Fruit fly (Drosophila melanogaster): ENCODE results near the gene p130CAS.

p130CAS gene

dm6 chr3L:127450-127849, 25.2 kb upstream of the p130CAS start (continued):
- TF ChIP-seq CG8089 (GFP tag; optimal IDR thresholded peaks at IDR 0.05) (no peak), aop (GFP tag; IDR thresholded peaks at IDR 0.05) (no peak), CG12071 (GFP tag; optimal IDR thresholded peaks at IDR 0.05) (no peak), Jarid2 (GFP tag; optimal IDR thresholded peaks at IDR 0.05) (no peak), so (GFP tag; IDR thresholded peaks at IDR 0.05) (no peak)

dm6 chr3L:128295-129117, 24.2 kb upstream of the p130CAS start:
- TF ChIP-seq tgo (GFP tag; IDR thresholded peaks at IDR 0.05) (no peak), stwl (tag; optimal IDR thresholded peaks at IDR 0.05) (peak; percentile 68), CG15601 (tag; optimal IDR thresholded peaks at IDR 0.05) (peak; percentile 3), CG10431 (GFP tag; optimal IDR thresholded peaks at IDR 0.05) (peak; percentile 25), Ets97D (GFP tag; optimal IDR thresholded peaks at IDR 0.05) (peak; percentile 40), CG18476 (GFP tag; optimal IDR thresholded peaks at IDR 0.05) (no peak), CG9727 (GFP tag; optimal IDR thresholded peaks at IDR 0.05) (peak; percentile 5), CG17568 (GFP tag; optimal IDR thresholded peaks at IDR 0.05) (peak; percentile 43), CG2116 (GFP tag; optimal IDR thresholded peaks at IDR 0.05) (no peak), CG11695 (GFP tag; IDR thresholded peaks at IDR 0.05) (peak; percentile 47; the same call in 1 of the 3 replicates), CG34224 (GFP tag; IDR thresholded peaks at IDR 0.05; ENCODE audit: partially characterized antibody) (peak; percentile 40; the same call in 1 of the 3 replicates), Bgb (GFP tag; IDR thresholded peaks at IDR 0.05; ENCODE audit: partially characterized antibody) (peak; percentile 26; the same call in 1 of the 2 replicates), sisA (GFP tag; IDR thresholded peaks at IDR 0.05) (no peak), B-H2 (GFP tag; optimal IDR thresholded peaks at IDR 0.05) (peak; percentile 17), CG2199 (GFP tag; IDR thresholded peaks at IDR 0.05) (peak; percentile 89), Stat92E (GFP tag; optimal IDR thresholded peaks at IDR 0.05) (peak in 1 of 3 experiments; percentile 28), TFAM (GFP tag; optimal IDR thresholded peaks at IDR 0.05) (no peak), lilli (GFP tag; optimal IDR thresholded peaks at IDR 0.05) (no peak), E2f2 (GFP tag; IDR thresholded peaks at IDR 0.05) (no peak), CG18619 (GFP tag; optimal IDR thresholded peaks at IDR 0.05) (peak; percentile 9), lov (optimal IDR thresholded peaks at IDR 0.05) (no peak), lov (GFP tag; IDR thresholded peaks at IDR 0.05) (peak; percentile 68; the same call in 1 of the 3 replicates), Fer1 (GFP tag; optimal IDR thresholded peaks at IDR 0.05) (peak; percentile 29), D19A (tag; optimal IDR thresholded peaks at IDR 0.05) (peak; percentile 8), eve (GFP tag; optimal IDR thresholded peaks at IDR 0.05) (peak in 1 of 2 experiments; percentile 68), fd64A (GFP tag; optimal IDR thresholded peaks at IDR 0.05) (peak; percentile 34), gcm (GFP tag; optimal IDR thresholded peaks at IDR 0.05) (peak; percentile 36), CG8290 (GFP tag; optimal IDR thresholded peaks at IDR 0.05) (no peak), CG8290 (tag; optimal IDR thresholded peaks at IDR 0.05) (peak in 1 of 2 experiments; percentile 45), br (optimal IDR thresholded peaks at IDR 0.05) (no peak), cg (GFP tag; optimal IDR thresholded peaks at IDR 0.05) (peak; percentile 73), CG6813 (GFP tag; optimal IDR thresholded peaks at IDR 0.05) (no peak), PHDP (tag; optimal IDR thresholded peaks at IDR 0.05) (peak; percentile 6), HHEX (GFP tag; optimal IDR thresholded peaks at IDR 0.05) (no peak), Oli (tag; optimal IDR thresholded peaks at IDR 0.05) (peak; percentile 0), Dip3 (GFP tag; optimal IDR thresholded peaks at IDR 0.05) (no peak), slp2 (GFP tag; optimal IDR thresholded peaks at IDR 0.05) (no peak), HLH54F (GFP tag; optimal IDR thresholded peaks at IDR 0.05) (no peak), CG30020 (tag; optimal IDR thresholded peaks at IDR 0.05) (peak; percentile 78), Dp (GFP tag; optimal IDR thresholded peaks at IDR 0.05) (peak; percentile 44), CG18262 (tag; optimal IDR thresholded peaks at IDR 0.05) (no peak), bsh (GFP tag; optimal IDR thresholded peaks at IDR 0.05) (no peak), Ptx1 (GFP tag; IDR thresholded peaks at IDR 0.05) (no peak)

Data from whole organism, embryonic.